Fruit fly (Drosophila melanogaster) whole organism, embryonic: Measurements from ENCODE around the gene Nf1.
A peak's percentile ranks its signal among the peaks of the same experiment; 100 is the strongest.

Experiments used
- Abd-B ChIP-seq: fragments of 200-800 bp; sonication (Bioruptor generic); optimal IDR thresholded peaks from 2 replicates; lab custom pipeline; 2018; ENCODE audit warnings: missing biosample characterization, mild to moderate bottlenecking, missing genetic modification characterization, moderate library complexity
- CG1024 ChIP-seq: fragments of 200-800 bp; sonication (Bioruptor generic); IDR thresholded peaks from 2 replicates; pipeline ENCODE4 v1.3.6; 2022; ENCODE audit warnings: missing biosample characterization, missing genetic modification characterization
- CG10321 ChIP-seq: fragments of 200-800 bp; sonication (Bioruptor generic); IDR thresholded peaks from 2 replicates; pipeline ENCODE4 v1.3.6; 2022; ENCODE audit warnings: missing biosample characterization, missing genetic modification characterization
- CG10654 ChIP-seq: fragments of 200-800 bp; sonication (Bioruptor generic); optimal IDR thresholded peaks from 2 replicates; lab custom pipeline; 2016; ENCODE audit warnings: missing biosample characterization, missing genetic modification characterization
- CG11247 ChIP-seq: fragments of 200-800 bp; sonication (Bioruptor generic); IDR thresholded peaks from 2 replicates; pipeline ENCODE4 v1.3.6; 2022; ENCODE audit warnings: missing biosample characterization, missing genetic modification characterization
- CG11560 ChIP-seq: fragments of 200-800 bp; sonication (Bioruptor generic); IDR thresholded peaks from 3 replicates; pipeline ENCODE4 v1.3.6; 2022; ENCODE audit warnings: missing biosample characterization, missing genetic modification characterization
- CG11695 ChIP-seq: fragments of 200-800 bp; sonication (Bioruptor generic); IDR thresholded peaks from 3 replicates; pipeline ENCODE4 v1.3.6; 2022; ENCODE audit warnings: missing biosample characterization, missing genetic modification characterization
- CG12219 ChIP-seq: fragments of 200-800 bp; sonication (Bioruptor generic); optimal IDR thresholded peaks from 3 replicates; lab custom pipeline; 2018; ENCODE audit warnings: missing biosample characterization, mild to moderate bottlenecking, missing genetic modification characterization
- CG12299 ChIP-seq: fragments of 200-800 bp; sonication (Bioruptor generic); optimal IDR thresholded peaks from 2 replicates; lab custom pipeline; 2018; ENCODE audit warnings: missing biosample characterization, mild to moderate bottlenecking, missing genetic modification characterization
- CG1647 ChIP-seq: fragments of 200-800 bp; sonication (Bioruptor generic); optimal IDR thresholded peaks from 3 replicates; lab custom pipeline; 2016; ENCODE audit warnings: missing biosample characterization, missing genetic modification characterization
- CG17186 ChIP-seq: fragments of 200-800 bp; sonication (Bioruptor generic); optimal IDR thresholded peaks from 3 replicates; lab custom pipeline; 2017; ENCODE audit warnings: missing biosample characterization, missing genetic modification reagents, missing genetic modification characterization
- CG17359 ChIP-seq: fragments of 200-800 bp; sonication (Bioruptor generic); optimal IDR thresholded peaks from 3 replicates; lab custom pipeline; 2018; ENCODE audit warnings: missing biosample characterization, mild to moderate bottlenecking, missing genetic modification characterization, moderate library complexity
- CG18764 ChIP-seq: fragments of 200-800 bp; sonication (Bioruptor generic); optimal IDR thresholded peaks from 3 replicates; lab custom pipeline; 2016; ENCODE audit warnings: missing biosample characterization, missing genetic modification characterization
- CG2875 ChIP-seq: fragments of 200-800 bp; sonication (Bioruptor generic); optimal IDR thresholded peaks from 2 replicates; lab custom pipeline; 2017; ENCODE audit warnings: missing biosample characterization, mild to moderate bottlenecking, missing genetic modification characterization, missing genetic modification reagents
- CG30020 ChIP-seq: fragments of 200-800 bp; optimal IDR thresholded peaks from 2 replicates; lab custom pipeline; 2019; ENCODE audit warnings: missing biosample characterization, mild to moderate bottlenecking, missing genetic modification characterization, moderate library complexity
- CG3065 ChIP-seq: fragments of 200-800 bp; sonication (Bioruptor generic); optimal IDR thresholded peaks from 2 replicates; lab custom pipeline; 2016; ENCODE audit warnings: missing biosample characterization, missing genetic modification characterization
- CG4707 ChIP-seq: fragments of 200-800 bp; sonication (Bioruptor generic); optimal IDR thresholded peaks from 2 replicates; lab custom pipeline; 2018; ENCODE audit warnings: missing biosample characterization, mild to moderate bottlenecking, missing genetic modification characterization, moderate library complexity
- CG4730 ChIP-seq: fragments of 200-800 bp; sonication (Bioruptor generic); IDR thresholded peaks from 2 replicates; pipeline ENCODE4 v1.3.6; 2022; ENCODE audit warnings: missing biosample characterization, missing genetic modification characterization
- CG7745 ChIP-seq: fragments of 200-800 bp; sonication (Bioruptor generic); optimal IDR thresholded peaks from 2 replicates; lab custom pipeline; 2018; ENCODE audit warnings: missing biosample characterization, mild to moderate bottlenecking, missing genetic modification characterization, moderate library complexity
- CG9876 ChIP-seq: fragments of 200-800 bp; sonication (Bioruptor generic); optimal IDR thresholded peaks from 2 replicates; lab custom pipeline; 2016; ENCODE audit warnings: missing biosample characterization, missing genetic modification characterization
- CHES-1-like ChIP-seq: fragments of 200-800 bp; sonication (Bioruptor generic); optimal IDR thresholded peaks from 2 replicates; lab custom pipeline; 2016; ENCODE audit warnings: missing biosample characterization, missing genetic modification characterization
- D ChIP-seq, 2 experiments: fragments of 200-800 bp in 1 of 2; fragments of >200 bp in 1 of 2; sonication (Bioruptor generic) in 1 of 2; optimal IDR thresholded peaks; 2 replicates in 1 of 2; 3 replicates in 1 of 2; lab custom pipeline; 2017; ENCODE audit warnings: mild to moderate bottlenecking in 1 of 2, missing biosample characterization in 1 of 2, missing genetic modification characterization in 1 of 2, missing genetic modification reagents in 1 of 2
- Dip2 ChIP-seq: fragments of 200-800 bp; sonication (Bioruptor generic); IDR thresholded peaks from 2 replicates; pipeline ENCODE4 v1.3.6; 2022; ENCODE audit warnings: missing biosample characterization, missing genetic modification characterization
- Doc2 ChIP-seq: fragments of 200-800 bp; sonication (Bioruptor generic); IDR thresholded peaks from 2 replicates; pipeline ENCODE4 v1.3.6; 2022; ENCODE audit warnings: missing biosample characterization, missing genetic modification characterization
- Ets65A ChIP-seq: fragments of 200-800 bp; sonication (Bioruptor generic); peaks from one replicate; lab custom pipeline; 2016; ENCODE audit warnings: missing biosample characterization, missing genetic modification characterization
- Hey ChIP-seq: fragments of 200-800 bp; sonication (Bioruptor generic); optimal IDR thresholded peaks from 3 replicates; lab custom pipeline; 2018; ENCODE audit warnings: missing biosample characterization, mild to moderate bottlenecking, missing genetic modification characterization
- Lhr ChIP-seq: fragments of 200-800 bp; sonication (Bioruptor generic); optimal IDR thresholded peaks from 3 replicates; lab custom pipeline; 2017; ENCODE audit warnings: mild to moderate bottlenecking, missing biosample characterization, missing genetic modification reagents, missing genetic modification characterization
- Sry-β ChIP-seq: fragments of 200-800 bp; sonication (Bioruptor generic); optimal IDR thresholded peaks from 2 replicates; lab custom pipeline; 2018; ENCODE audit warnings: missing biosample characterization, mild to moderate bottlenecking, missing genetic modification characterization, moderate library complexity
- az2 ChIP-seq: fragments of 200-800 bp; sonication (Bioruptor generic); optimal IDR thresholded peaks from 3 replicates; lab custom pipeline; 2016; ENCODE audit warnings: missing biosample characterization, missing genetic modification characterization
- ewg ChIP-seq: fragments of 200-800 bp; sonication (Bioruptor generic); optimal IDR thresholded peaks from 3 replicates; lab custom pipeline; 2017; ENCODE audit warnings: mild to moderate bottlenecking, missing biosample characterization, missing genetic modification reagents, missing genetic modification characterization
- h ChIP-seq: fragments of >200 bp; optimal IDR thresholded peaks from 2 replicates; lab custom pipeline; 2017
- hbn ChIP-seq: fragments of 200-800 bp; sonication (Bioruptor generic); IDR thresholded peaks from 2 replicates; pipeline ENCODE4 v1.3.6; 2022; ENCODE audit warnings: missing biosample characterization, missing genetic modification characterization; ENCODE audit not compliant: partially characterized antibody
- kah ChIP-seq: fragments of 200-800 bp; sonication (Bioruptor generic); optimal IDR thresholded peaks from 2 replicates; lab custom pipeline; 2018; ENCODE audit warnings: missing biosample characterization, mild to moderate bottlenecking, missing genetic modification characterization
- kay ChIP-seq: fragments of 200-800 bp; sonication (Bioruptor generic); optimal IDR thresholded peaks from 2 replicates; lab custom pipeline; 2016; ENCODE audit warnings: missing biosample characterization, missing genetic modification characterization
- kni ChIP-seq: fragments of 200-800 bp; sonication (Bioruptor generic); optimal IDR thresholded peaks from 3 replicates; lab custom pipeline; 2017; ENCODE audit warnings: mild to moderate bottlenecking, missing biosample characterization, missing genetic modification reagents, missing genetic modification characterization
- lilli ChIP-seq: fragments of 200-800 bp; sonication (Bioruptor generic); optimal IDR thresholded peaks from 3 replicates; lab custom pipeline; 2016; ENCODE audit warnings: missing biosample characterization, missing genetic modification characterization
- odd ChIP-seq: fragments of 200-800 bp; sonication (Bioruptor generic); optimal IDR thresholded peaks from 2 replicates; lab custom pipeline; 2017; ENCODE audit warnings: missing biosample characterization, mild to moderate bottlenecking, missing genetic modification characterization
- otp ChIP-seq: fragments of 200-800 bp; sonication (Bioruptor generic); IDR thresholded peaks from 3 replicates; pipeline ENCODE4, ENCODE4 v1.3.6; 2022; ENCODE audit warnings: missing biosample characterization, missing genetic modification characterization
- peb ChIP-seq: fragments of 200-800 bp; sonication (Bioruptor generic); IDR thresholded peaks from 2 replicates; pipeline ENCODE4 v1.3.6; 2022; ENCODE audit warnings: missing biosample characterization, missing genetic modification characterization
- prd ChIP-seq, 3 experiments: fragments of >200 bp in 2 of 3; fragments of 200-800 bp in 1 of 3; sonication (Bioruptor generic) in 1 of 3; optimal IDR thresholded peaks in 2 of 3; IDR thresholded peaks in 1 of 3; 2 replicates in 2 of 3; 3 replicates in 1 of 3; pipeline versions ENCODE4 v1.3.6 to Lab custom; 2017 to 2022; ENCODE audit warnings: missing biosample characterization in 1 of 3, missing genetic modification characterization in 1 of 3
- psq ChIP-seq: fragments of 200-800 bp; sonication (Bioruptor generic); optimal IDR thresholded peaks from 2 replicates; lab custom pipeline; 2017; ENCODE audit warnings: missing biosample characterization, missing genetic modification characterization
- rib ChIP-seq: fragments of 200-800 bp; sonication (Bioruptor generic); IDR thresholded peaks from 2 replicates; pipeline ENCODE4 v1.3.6; 2022; ENCODE audit warnings: missing biosample characterization, missing genetic modification characterization
- sc ChIP-seq, 3 experiments: fragments of >200 bp in 2 of 3; fragments of 200-800 bp in 1 of 3; sonication (Bioruptor generic) in 1 of 3; optimal IDR thresholded peaks; 2 replicates in 2 of 3; 3 replicates in 1 of 3; lab custom pipeline; 2017; ENCODE audit warnings: mild to moderate bottlenecking in 1 of 3, missing biosample characterization in 1 of 3, missing genetic modification characterization in 1 of 3, missing genetic modification reagents in 1 of 3
- sens ChIP-seq: fragments of 200-800 bp; sonication (Bioruptor generic); peaks from one replicate; lab custom pipeline; 2016; ENCODE audit warnings: missing biosample characterization, missing genetic modification characterization
- tgo ChIP-seq: fragments of 200-800 bp; sonication (Bioruptor generic); IDR thresholded peaks from 3 replicates; pipeline ENCODE4 v1.3.6; 2022; ENCODE audit warnings: missing biosample characterization, missing genetic modification characterization
- tio ChIP-seq: fragments of 200-800 bp; sonication (Bioruptor generic); optimal IDR thresholded peaks from 2 replicates; lab custom pipeline; 2017; ENCODE audit warnings: missing biosample characterization, missing genetic modification characterization, inconsistent platforms
- toy ChIP-seq: fragments of 200-800 bp; sonication (Bioruptor generic); IDR thresholded peaks from 2 replicates; pipeline ENCODE4 v1.3.6; 2022; ENCODE audit warnings: missing biosample characterization, missing genetic modification characterization
- ttk ChIP-seq: fragments of 200-800 bp; sonication (Bioruptor generic); IDR thresholded peaks from 2 replicates; pipeline ENCODE4 v2.1.2; 2022; ENCODE audit warnings: missing biosample characterization, missing genetic modification characterization
- twi ChIP-seq: fragments of 200-800 bp; optimal IDR thresholded peaks from 2 replicates; lab custom pipeline; 2019; ENCODE audit warnings: missing biosample characterization, mild to moderate bottlenecking, missing genetic modification characterization, moderate library complexity
- vfl ChIP-seq: fragments of 200-800 bp; sonication (Bioruptor generic); optimal IDR thresholded peaks from 2 replicates; lab custom pipeline; 2016; ENCODE audit warnings: missing biosample characterization, missing genetic modification characterization

The Nf1 gene

DNA sequence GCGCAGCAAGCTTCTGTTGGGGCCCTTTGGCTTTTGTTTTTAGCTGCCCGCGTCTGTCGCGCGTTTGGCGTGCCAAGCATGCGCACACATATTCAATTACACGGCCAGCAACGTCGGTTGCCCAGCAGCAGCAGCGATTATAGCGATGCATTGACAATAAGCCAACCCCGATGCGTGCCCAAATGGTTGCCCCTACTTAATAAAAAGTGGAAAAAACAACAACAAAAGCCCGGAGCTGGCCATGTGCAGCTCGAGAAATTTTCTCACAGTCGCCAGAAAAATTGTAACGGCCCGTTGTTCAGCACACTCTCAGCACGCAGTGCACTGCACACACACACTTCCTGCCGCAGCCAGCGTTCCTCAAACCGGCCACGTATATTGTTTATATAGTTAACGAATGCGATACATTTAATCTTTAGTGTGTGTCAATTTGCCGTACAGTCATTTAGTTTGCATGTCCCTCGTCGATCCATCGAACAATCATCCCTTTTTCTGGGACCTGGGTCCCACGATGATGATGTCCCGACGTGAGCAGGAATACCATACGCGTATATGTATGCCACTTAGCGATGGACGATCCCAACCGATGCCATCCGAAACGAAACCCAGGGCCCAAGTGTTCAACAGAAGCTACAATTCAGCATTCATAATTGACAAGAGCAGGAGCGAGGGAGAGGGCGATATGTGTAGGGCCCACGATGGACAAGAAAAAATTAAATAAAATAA, 52.0 kb downstream of the Nf1 start (continued):
- TF ChIP-seq odd (GFP tag; lab: Kevin White, UChicago) (peak; percentile 61), peb (no peak), otp (no peak), Ets65A (GFP tag; lab: Kevin White, UChicago) (peak; percentile 57), sc (optimal IDR thresholded peaks at IDR 0.05; lab: Kevin White, UChicago) (no peak), sc (GFP tag; optimal IDR thresholded peaks at IDR 0.05; lab: Kevin White, UChicago) (peak; percentile 15), kah (GFP tag; lab: Kevin White, UChicago) (peak; percentile 60), D (optimal IDR thresholded peaks at IDR 0.05; lab: Kevin White, UChicago) (peak; percentile 66), D (GFP tag; optimal IDR thresholded peaks at IDR 0.05; lab: Kevin White, UChicago) (no peak), CG10321 (GFP tag; lab: Robert Waterston, UW) (no peak), CG12219 (no peak), psq (no peak), CG2875 (no peak), az2 (GFP tag; lab: Kevin White, UChicago) (no peak), CG10654 (GFP tag; lab: Kevin White, UChicago) (no peak), kay (GFP tag; lab: Kevin White, UChicago) (no peak), ewg (peak; percentile 31), CG12299 (no peak), CG17186 (GFP tag; lab: Kevin White, UChicago) (no peak), Doc2 (GFP tag; lab: Robert Waterston, UW) (no peak), lilli (GFP tag; lab: Kevin White, UChicago) (no peak), CG11247 (no peak), Sry-β (no peak), toy (GFP tag; lab: Robert Waterston, UW) (no peak), ttk (GFP tag; lab: Robert Waterston, UW) (no peak), hbn (GFP tag; lab: Robert Waterston, UW) (no peak), kni (GFP tag; lab: Kevin White, UChicago) (peak; percentile 95), CG17359 (no peak), CG30020 (no peak), rib (GFP tag; lab: Robert Waterston, UW) (no peak), CG1647 (GFP tag; lab: Kevin White, UChicago) (no peak), CG9876 (GFP tag; lab: Kevin White, UChicago) (no peak), prd (optimal IDR thresholded peaks at IDR 0.05; lab: Kevin White, UChicago) (no peak), prd (GFP tag; IDR thresholded peaks at IDR 0.05; lab: Robert Waterston, UW) (no peak), sens (GFP tag; lab: Kevin White, UChicago) (no peak), twi (peak; percentile 85), CG18764 (GFP tag; lab: Kevin White, UChicago) (no peak), CHES-1-like (GFP tag; lab: Kevin White, UChicago) (no peak), CG4707 (no peak), CG11560 (tag; lab: Robert Waterston, UW) (no peak), Hey (tag; lab: Kevin White, UChicago) (peak; percentile 63), Dip2 (no peak), h (lab: Kevin White, UChicago) (no peak), CG4730 (GFP tag; lab: Robert Waterston, UW) (no peak), tgo (GFP tag; lab: Robert Waterston, UW) (no peak), CG11695 (GFP tag; lab: Robert Waterston, UW) (no peak), tio (GFP tag; lab: Kevin White, UChicago) (no peak), CG7745 (peak; percentile 25), CG3065 (GFP tag; lab: Kevin White, UChicago) (no peak), vfl (GFP tag; lab: Kevin White, UChicago) (no peak), Abd-B (GFP tag; lab: Kevin White, UChicago) (no peak), Lhr (GFP tag; lab: Kevin White, UChicago) (no peak), CG1024 (GFP tag; lab: Robert Waterston, UW) (no peak)
